Fruit fly (Drosophila melanogaster) whole organism, pupa: ENCODE results near the gene CG15771.

Experiments
- CG12605 ChIP-seq: fragments of 200-800 bp; sonication (Bioruptor generic); IDR thresholded peaks from 2 replicates; pipeline ENCODE4 v1.3.6; 2022; ENCODE audit warnings: missing biosample characterization, missing genetic modification characterization
- CG17806 ChIP-seq: fragments of 200-800 bp; sonication (Bioruptor generic); optimal IDR thresholded peaks from 2 replicates; lab custom pipeline; 2018; ENCODE audit warnings: missing biosample characterization, mild to moderate bottlenecking, missing genetic modification characterization, moderate library complexity
- CG34367 ChIP-seq: fragments of 200-800 bp; sonication (Bioruptor generic); optimal IDR thresholded peaks from 2 replicates; lab custom pipeline; 2018; ENCODE audit warnings: missing biosample characterization, mild to moderate bottlenecking, missing genetic modification characterization
- CG4496 ChIP-seq: fragments of 200-800 bp; sonication (Bioruptor generic); IDR thresholded peaks from 3 replicates; pipeline ENCODE4 v1.3.6; 2022; ENCODE audit warnings: missing biosample characterization, missing genetic modification characterization
- CG8301 ChIP-seq: fragments of 200-800 bp; sonication (Bioruptor generic); optimal IDR thresholded peaks from 2 replicates; lab custom pipeline; 2018; ENCODE audit warnings: missing biosample characterization, mild to moderate bottlenecking, missing genetic modification characterization
- D1 ChIP-seq: fragments of 200-800 bp; sonication (Bioruptor generic); optimal IDR thresholded peaks from 2 replicates; lab custom pipeline; 2018; ENCODE audit warnings: missing biosample characterization, mild to moderate bottlenecking, missing genetic modification characterization, moderate library complexity
- EcR ChIP-seq: fragments of 200-800 bp; sonication (Bioruptor generic); optimal IDR thresholded peaks from 3 replicates; lab custom pipeline; 2019; ENCODE audit warnings: missing biosample characterization, missing genetic modification characterization, mild to moderate bottlenecking, moderate library complexity, missing genetic modification reagents
- Pif1A ChIP-seq: fragments of 200-800 bp; sonication (Bioruptor generic); optimal IDR thresholded peaks from 3 replicates; lab custom pipeline; 2016; ENCODE audit warnings: missing biosample characterization, missing genetic modification characterization
- Pif1B ChIP-seq: fragments of 200-800 bp; sonication (Bioruptor generic); optimal IDR thresholded peaks from 3 replicates; lab custom pipeline; 2016; ENCODE audit warnings: missing biosample characterization, missing genetic modification characterization
- Snoo ChIP-seq: fragments of 200-800 bp; sonication (Bioruptor generic); optimal IDR thresholded peaks from 3 replicates; lab custom pipeline; 2017; ENCODE audit warnings: missing biosample characterization, mild to moderate bottlenecking, missing genetic modification characterization, inconsistent platforms

- peak; percentile 84 for TF ChIP-seq CG34367 (tag; lab: Kevin White, UChicago)
- peak; percentile 8 for TF ChIP-seq EcR (GFP tag; lab: Kevin White, UChicago)
- TF ChIP-seq Pif1B (GFP tag; lab: Kevin White, UChicago) = peak; percentile 89
- no peak for TF ChIP-seq D1 (tag; lab: Kevin White, UChicago)
- peak; percentile 70 for TF ChIP-seq CG8301 (tag; lab: Kevin White, UChicago)
- peak; percentile 93 for TF ChIP-seq CG4496 (GFP tag; lab: Robert Waterston, UW)
- TF ChIP-seq Snoo (tag; lab: Kevin White, UChicago) = peak; percentile 91
- peak; percentile 95 for TF ChIP-seq CG12605
- TF ChIP-seq Pif1A (GFP tag; lab: Kevin White, UChicago) = peak; percentile 92
- TF ChIP-seq CG17806 (tag; lab: Kevin White, UChicago) = peak; percentile 80
Observed at dm6 chrX:5735268-5735941, 20.0 kb upstream of the CG15771 start.
